Fruit fly (Drosophila melanogaster): ENCODE measurements around the gene btd.

The btd gene

dm6 chrX:9652006-9652405 is 42.0 kb upstream of the btd start (continued):
- TF ChIP-seq Chrac-16 (GFP tag; optimal IDR thresholded peaks at IDR 0.05), result peak; percentile 40
- TF ChIP-seq CG11456 (GFP tag; IDR thresholded peaks at IDR 0.05), result 0 out of 3 replicates have a peak, but pooled peaks have one; percentile 56
- peak; percentile 24 for TF ChIP-seq CG8281 (tag; optimal IDR thresholded peaks at IDR 0.05)
- peak; percentile 11 for TF ChIP-seq HHEX (GFP tag; optimal IDR thresholded peaks at IDR 0.05)
- TF ChIP-seq CG18011 (GFP tag; optimal IDR thresholded peaks at IDR 0.05), result no peak
- TF ChIP-seq CG4820 (GFP tag; optimal IDR thresholded peaks at IDR 0.05), result peak; percentile 24
- TF ChIP-seq jing (GFP tag; optimal IDR thresholded peaks at IDR 0.05), result peak; percentile 35
- 0 out of 3 replicates have a peak, but pooled peaks have one; percentile 38 for TF ChIP-seq CG11695 (GFP tag; IDR thresholded peaks at IDR 0.05)
- peak in 1 of 2 experiments; percentile 36 for TF ChIP-seq Hr78 (GFP tag; optimal IDR thresholded peaks at IDR 0.05)
- no peak for TF ChIP-seq tna (GFP tag; IDR thresholded peaks at IDR 0.05; ENCODE audit: partially characterized antibody)
- peak; percentile 65 for TF ChIP-seq Ssrp (tag; optimal IDR thresholded peaks at IDR 0.05)
- TF ChIP-seq Rfx (GFP tag; IDR thresholded peaks at IDR 0.05), result peak; percentile 53
- no peak for TF ChIP-seq D (optimal IDR thresholded peaks at IDR 0.05)
- peak; percentile 11 for TF ChIP-seq D (GFP tag; optimal IDR thresholded peaks at IDR 0.05)
- peak; percentile 58 for TF ChIP-seq ewg (GFP tag; optimal IDR thresholded peaks at IDR 0.05)
- TF ChIP-seq eve (GFP tag; optimal IDR thresholded peaks at IDR 0.05), result peak in 1 of 2 experiments; percentile 77
- peak; percentile 27 for TF ChIP-seq CG9437 (GFP tag; optimal IDR thresholded peaks at IDR 0.05)
- peak; percentile 43; the same call in 2 of the 3 replicates for TF ChIP-seq tgo (GFP tag; IDR thresholded peaks at IDR 0.05)
- no peak for TF ChIP-seq psq (GFP tag; optimal IDR thresholded peaks at IDR 0.05)
- no peak for TF ChIP-seq NC2β (GFP tag; optimal IDR thresholded peaks at IDR 0.05)
- TF ChIP-seq lilli (GFP tag; optimal IDR thresholded peaks at IDR 0.05), result peak; percentile 42
- TF ChIP-seq CG30431 (GFP tag; optimal IDR thresholded peaks at IDR 0.05), result peak; percentile 29
- TF ChIP-seq gce (GFP tag; IDR thresholded peaks at IDR 0.05), result peak; percentile 56; the same call in 1 of the 3 replicates
- TF ChIP-seq HLH3B (GFP tag; IDR thresholded peaks at IDR 0.05), result peak; percentile 75
- no peak for TF ChIP-seq ssp (GFP tag; IDR thresholded peaks at IDR 0.05)
- peak; percentile 58 for TF ChIP-seq CG14441 (GFP tag; IDR thresholded peaks at IDR 0.05)
- no peak for TF ChIP-seq CG7786 (GFP tag; optimal IDR thresholded peaks at IDR 0.05)
- peak; percentile 46 for TF ChIP-seq D19A (tag; optimal IDR thresholded peaks at IDR 0.05)
- TF ChIP-seq bcd (GFP tag; optimal IDR thresholded peaks at IDR 0.05), result peak; percentile 57
- peak; percentile 1 for TF ChIP-seq cato (GFP tag; optimal IDR thresholded peaks at IDR 0.05; ENCODE audit: borderline replicate concordance)
- TF ChIP-seq insv (GFP tag; optimal IDR thresholded peaks at IDR 0.05), result no peak
- TF ChIP-seq sens-2 (GFP tag; IDR thresholded peaks at IDR 0.05), result peak; percentile 74
- TF ChIP-seq abd-A (tag; optimal IDR thresholded peaks at IDR 0.05), result peak; percentile 45
- TF ChIP-seq CG18262 (tag; optimal IDR thresholded peaks at IDR 0.05), result peak; percentile 57
- TF ChIP-seq CG16815 (GFP tag; optimal IDR thresholded peaks at IDR 0.05), result peak; percentile 8
- TF ChIP-seq CG14014 (GFP tag; IDR thresholded peaks at IDR 0.05), result peak; percentile 65; the same call in 1 of the 2 replicates
- peak; percentile 74 for TF ChIP-seq CG17359 (tag; optimal IDR thresholded peaks at IDR 0.05)
- TF ChIP-seq Aef1 (GFP tag; IDR thresholded peaks at IDR 0.05), result peak; percentile 44; the same call in 1 of the 3 replicates
- TF ChIP-seq nmo (GFP tag; optimal IDR thresholded peaks at IDR 0.05), result peak; percentile 70
- no peak for TF ChIP-seq CG1792 (GFP tag; optimal IDR thresholded peaks at IDR 0.05)
- 0 out of 2 replicates have a peak, but pooled peaks have one; percentile 16 for TF ChIP-seq klu (GFP tag; IDR thresholded peaks at IDR 0.05)
- TF ChIP-seq CG6791 (GFP tag; IDR thresholded peaks at IDR 0.05; ENCODE audit: partially characterized antibody), result no peak
- peak; percentile 62 for TF ChIP-seq CG1529 (GFP tag; optimal IDR thresholded peaks at IDR 0.05)
- TF ChIP-seq mam (GFP tag; optimal IDR thresholded peaks at IDR 0.05), result no peak
- peak; percentile 21 for TF ChIP-seq CG14710 (tag; optimal IDR thresholded peaks at IDR 0.05)
- no peak for TF ChIP-seq corto (GFP tag; optimal IDR thresholded peaks at IDR 0.05)
- TF ChIP-seq az2 (GFP tag; optimal IDR thresholded peaks at IDR 0.05), result peak; percentile 57
- TF ChIP-seq TFAM (GFP tag; optimal IDR thresholded peaks at IDR 0.05), result no peak
- TF ChIP-seq CG13296 (GFP tag; optimal IDR thresholded peaks at IDR 0.05), result peak; percentile 10
- peak; percentile 13 for TF ChIP-seq CG18476 (GFP tag; optimal IDR thresholded peaks at IDR 0.05)
